Worm (Caenorhabditis elegans) whole organism, early embryonic: ENCODE data around the gene hbl-1.

Experiments
- B0310.2 ChIP-seq: sonication (generic microtip); optimal IDR thresholded peaks from 2 replicates; lab custom pipeline; 2016; ENCODE audit warnings: mild to moderate bottlenecking, missing genetic modification characterization, missing compliant biosample characterization
- F13C5.2 ChIP-seq: sonication (generic microtip); optimal IDR thresholded peaks from 2 replicates; lab custom pipeline; 2017; ENCODE audit warnings: mild to moderate bottlenecking, missing genetic modification characterization, inconsistent platforms, missing compliant biosample characterization
- aly-1 ChIP-seq: sonication (generic microtip); optimal IDR thresholded peaks from 2 replicates; lab custom pipeline; 2016; ENCODE audit warnings: missing genetic modification characterization, missing compliant biosample characterization
- ama-1 ChIP-seq: fragments of 150-350 bp; optimal IDR thresholded peaks from 2 replicates; lab custom pipeline; 2014
- ceh-13 ChIP-seq: fragments of 200-800 bp; sonication (Bioruptor generic); optimal IDR thresholded peaks from 2 replicates; lab custom pipeline; 2018; ENCODE audit warnings: mild to moderate bottlenecking, missing genetic modification characterization, missing compliant biosample characterization
- ceh-36 ChIP-seq: sonication (generic microtip); optimal IDR thresholded peaks from 2 replicates; lab custom pipeline; 2016; ENCODE audit warnings: missing genetic modification characterization, inconsistent platforms, missing compliant biosample characterization
- ets-7 ChIP-seq: sonication (generic microtip); optimal IDR thresholded peaks from 2 replicates; lab custom pipeline; 2016; ENCODE audit warnings: missing genotype, missing genetic modification characterization, missing compliant biosample characterization
- flt-1 ChIP-seq: fragments of 200-800 bp; sonication (Bioruptor generic); IDR thresholded peaks from 2 replicates; pipeline ENCODE4 v1.3.6; 2022; ENCODE audit warnings: missing genetic modification characterization, missing compliant biosample characterization
- hmbx-1 ChIP-seq: sonication (generic microtip); optimal IDR thresholded peaks from 2 replicates; lab custom pipeline; 2016; ENCODE audit warnings: mild to moderate bottlenecking, missing genetic modification characterization, missing compliant biosample characterization
- hmg-4 ChIP-seq: fragments of 200-800 bp; sonication (Bioruptor generic); optimal IDR thresholded peaks from 2 replicates; lab custom pipeline; 2018; ENCODE audit warnings: mild to moderate bottlenecking, missing genetic modification characterization, missing compliant biosample characterization
- hnd-1 ChIP-seq: sonication (generic microtip); optimal IDR thresholded peaks from 2 replicates; lab custom pipeline; 2016; ENCODE audit warnings: missing genetic modification characterization, missing compliant biosample characterization
- pes-1 ChIP-seq: fragments of 200-800 bp; sonication (Bioruptor generic); IDR thresholded peaks from 2 replicates; pipeline ENCODE4 v1.3.6; 2022; ENCODE audit warnings: missing genetic modification reagents, missing genetic modification characterization, missing compliant biosample characterization
- scrt-1 ChIP-seq: fragments of 200-800 bp; sonication (Bioruptor generic); IDR thresholded peaks from 2 replicates; pipeline ENCODE4 v1.3.6; 2022; ENCODE audit warnings: missing genetic modification characterization, missing compliant biosample characterization
- sea-1 ChIP-seq: fragments of 200-800 bp; sonication (Bioruptor generic); conservative IDR thresholded peaks from 2 replicates; pipeline ENCODE4 v1.3.6; 2022; ENCODE audit warnings: missing genetic modification characterization, missing compliant biosample characterization
- tbx-11 ChIP-seq: fragments of 200-800 bp; sonication (Bioruptor generic); IDR thresholded peaks from 2 replicates; pipeline ENCODE4 v1.3.6; 2022; ENCODE audit warnings: missing genetic modification characterization, missing compliant biosample characterization
- tbx-37 ChIP-seq: fragments of 200-800 bp; sonication (Bioruptor generic); conservative IDR thresholded peaks from 2 replicates; pipeline ENCODE4 v1.3.6; 2022; ENCODE audit warnings: missing genetic modification reagents, missing genetic modification characterization, missing compliant biosample characterization
- tra-4 ChIP-seq: sonication (generic microtip); optimal IDR thresholded peaks from 2 replicates; lab custom pipeline; 2017; ENCODE audit warnings: missing genetic modification characterization, missing compliant biosample characterization

Gene hbl-1

DNA sequence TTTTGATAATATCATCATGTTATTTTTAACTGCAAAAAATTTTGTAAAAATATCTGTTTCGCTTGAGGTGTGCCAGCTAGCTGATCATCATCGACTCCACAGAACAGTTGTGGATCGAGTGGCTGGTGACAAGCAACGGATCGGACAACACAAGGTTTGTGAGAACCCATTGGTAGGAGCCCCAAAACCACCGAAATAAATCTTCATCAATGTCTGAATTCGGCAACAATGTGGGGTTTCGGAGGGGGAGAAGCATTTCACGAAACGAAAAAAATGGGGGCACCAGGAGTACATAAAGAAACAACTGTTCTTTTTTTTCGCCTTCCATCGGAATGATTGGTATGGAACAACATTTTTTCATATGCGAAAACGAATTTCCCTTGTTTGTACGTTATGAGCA is 6.6 kb upstream of the hbl-1 start:
- TF ChIP-seq ceh-36 (tag; lab: Kevin White, UChicago): no peak
- TF ChIP-seq tra-4: no peak
- no peak for TF ChIP-seq flt-1
- TF ChIP-seq tbx-37 (GFP tag; lab: Robert Waterston, UW): no peak
- TF ChIP-seq aly-1 (tag; lab: Kevin White, UChicago): no peak
- TF ChIP-seq scrt-1 (GFP tag; lab: Robert Waterston, UW): no peak
- TF ChIP-seq hmg-4 (GFP tag; lab: Kevin White, UChicago): no peak
- TF ChIP-seq sea-1 (GFP tag; lab: Robert Waterston, UW): no peak
- no peak for TF ChIP-seq hmbx-1
- no peak for TF ChIP-seq F13C5.2 (tag; lab: Kevin White, UChicago)
- TF ChIP-seq B0310.2 (tag; lab: Kevin White, UChicago): no peak
- no peak for TF ChIP-seq tbx-11
- TF ChIP-seq pes-1: no peak
- no peak for TF ChIP-seq ceh-13 (GFP tag; lab: Kevin White, UChicago)
- no peak for TF ChIP-seq ama-1 (lab: Kevin White, UChicago)
- no peak for TF ChIP-seq hnd-1
- TF ChIP-seq ets-7: no peak

DNA sequence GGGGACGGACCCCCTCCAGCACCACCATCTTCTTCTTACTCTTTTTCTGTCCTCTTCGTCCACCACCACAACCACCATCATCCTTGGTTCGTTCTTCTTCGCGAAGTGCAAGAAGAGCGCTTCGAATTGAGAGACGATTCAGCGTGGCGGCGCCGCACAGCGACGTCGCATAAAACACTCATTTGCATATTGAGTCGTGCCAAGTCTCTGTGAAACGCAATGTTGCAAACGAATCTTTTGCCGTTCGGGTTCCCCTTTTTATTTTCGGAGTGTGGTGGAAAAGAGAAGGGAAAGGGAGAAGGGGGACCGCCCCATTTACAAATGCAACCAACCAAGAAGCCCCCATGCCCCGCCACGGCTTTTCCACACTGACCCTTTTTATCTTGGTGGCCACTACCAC is 5.6 kb upstream of the hbl-1 start:
- TF ChIP-seq hmg-4 (GFP tag; lab: Kevin White, UChicago): peak; percentile 75
- TF ChIP-seq hnd-1: no peak
- no peak for TF ChIP-seq ama-1 (lab: Kevin White, UChicago)
- no peak for TF ChIP-seq tbx-37 (GFP tag; lab: Robert Waterston, UW)
- no peak for TF ChIP-seq tra-4
- TF ChIP-seq flt-1: 0 out of 2 replicates have a peak, but pooled peaks have one; percentile 7
- no peak for TF ChIP-seq ets-7
- TF ChIP-seq scrt-1 (GFP tag; lab: Robert Waterston, UW): no peak
- TF ChIP-seq aly-1 (tag; lab: Kevin White, UChicago): peak; percentile 23
- TF ChIP-seq F13C5.2 (tag; lab: Kevin White, UChicago): peak; percentile 55
- TF ChIP-seq ceh-13 (GFP tag; lab: Kevin White, UChicago): no peak
- peak; percentile 1 for TF ChIP-seq B0310.2 (tag; lab: Kevin White, UChicago)
- no peak for TF ChIP-seq pes-1
- TF ChIP-seq tbx-11: no peak
- no peak for TF ChIP-seq hmbx-1
- TF ChIP-seq sea-1 (GFP tag; lab: Robert Waterston, UW): no peak
- TF ChIP-seq ceh-36 (tag; lab: Kevin White, UChicago): no peak

DNA sequence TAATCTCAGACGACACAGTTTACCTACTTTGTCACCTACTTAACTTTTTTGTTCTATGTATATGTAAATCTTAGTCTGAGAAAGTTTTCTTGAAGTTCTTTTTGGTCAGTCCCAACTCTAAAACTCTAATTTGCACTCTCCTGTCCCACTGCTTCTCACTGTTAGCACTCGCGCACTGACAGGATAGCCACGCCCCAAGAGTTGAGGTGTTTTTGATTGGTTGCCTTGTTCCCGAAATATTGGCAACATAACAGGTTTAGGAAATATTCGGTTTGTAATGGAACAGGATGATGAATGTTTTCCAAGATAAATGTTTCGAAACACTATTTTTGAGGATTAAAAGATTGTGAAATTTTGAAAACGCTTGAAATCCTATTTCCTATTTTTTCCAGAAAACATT is 4.9 kb upstream of the hbl-1 start:
- no peak for TF ChIP-seq scrt-1 (GFP tag; lab: Robert Waterston, UW)

DNA sequence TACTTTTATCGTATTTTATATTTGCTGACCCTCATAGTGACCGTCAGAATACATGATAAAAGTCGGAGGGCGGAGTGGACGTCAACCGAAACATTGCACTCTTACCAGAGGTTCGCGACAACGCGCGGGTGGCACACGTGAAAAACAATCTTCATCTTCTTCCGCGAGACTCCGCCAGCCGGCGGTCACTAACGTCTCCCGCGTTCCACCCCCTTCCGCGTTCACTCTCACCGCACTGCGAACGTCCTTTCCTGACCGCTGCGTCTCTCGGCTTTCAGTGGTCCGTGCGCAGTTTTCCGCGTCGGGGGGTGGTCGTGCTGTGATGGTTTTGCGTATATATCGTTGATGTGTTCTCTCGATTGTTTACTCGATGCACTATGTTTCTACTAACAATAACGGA is 3.8 kb upstream of the hbl-1 start:
- TF ChIP-seq F13C5.2 (tag; lab: Kevin White, UChicago) (peak; percentile 29), ets-7 (no peak), hmg-4 (GFP tag; lab: Kevin White, UChicago) (peak; percentile 86), flt-1 (0 out of 2 replicates have a peak, but pooled peaks have one; percentile 34), sea-1 (GFP tag; lab: Robert Waterston, UW) (0 out of 2 replicates have a peak, but pooled peaks have one; percentile 16), ceh-13 (GFP tag; lab: Kevin White, UChicago) (no peak), hnd-1 (no peak), scrt-1 (GFP tag; lab: Robert Waterston, UW) (0 out of 2 replicates have a peak, but pooled peaks have one; percentile 19)

DNA sequence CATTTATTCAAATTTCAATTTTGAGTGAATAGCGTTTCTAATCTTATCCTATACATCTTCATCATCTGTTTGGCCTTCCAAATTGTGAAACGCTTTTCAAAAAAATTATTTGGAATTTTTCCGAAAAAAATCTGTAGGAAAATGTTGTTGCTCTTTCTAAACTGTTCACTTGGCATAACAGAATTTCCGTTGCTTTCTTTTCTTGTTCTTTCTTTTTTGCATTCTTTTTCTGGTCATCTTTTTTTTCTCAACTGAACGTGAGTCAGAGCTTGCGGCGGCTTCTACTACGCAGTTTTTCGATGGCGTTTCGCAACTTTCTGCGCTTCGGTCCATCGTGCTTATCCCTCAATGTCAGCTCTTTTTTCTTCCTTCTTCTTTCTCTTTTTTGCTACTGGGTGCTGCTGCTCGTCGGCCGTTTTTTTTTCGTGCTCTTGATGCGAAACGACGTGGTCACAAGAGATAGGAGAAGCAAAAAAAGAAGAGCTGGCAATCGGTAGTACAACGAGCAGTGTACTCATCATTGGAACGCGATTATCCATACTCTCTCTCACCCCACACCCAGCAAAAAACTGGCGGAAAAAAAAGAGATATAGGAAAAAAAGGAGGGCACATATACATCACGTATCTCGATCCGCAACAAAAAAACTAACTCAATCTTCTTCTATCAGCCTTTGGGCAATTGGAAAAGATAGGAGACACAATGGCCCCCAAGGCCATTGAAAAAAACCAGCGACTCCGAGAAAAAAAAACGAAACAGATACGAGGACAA is 2.1 kb upstream of the hbl-1 start:
- TF ChIP-seq pes-1: 0 out of 2 replicates have a peak, but pooled peaks have one; percentile 26
- no peak for TF ChIP-seq tbx-11
- no peak for TF ChIP-seq flt-1

DNA sequence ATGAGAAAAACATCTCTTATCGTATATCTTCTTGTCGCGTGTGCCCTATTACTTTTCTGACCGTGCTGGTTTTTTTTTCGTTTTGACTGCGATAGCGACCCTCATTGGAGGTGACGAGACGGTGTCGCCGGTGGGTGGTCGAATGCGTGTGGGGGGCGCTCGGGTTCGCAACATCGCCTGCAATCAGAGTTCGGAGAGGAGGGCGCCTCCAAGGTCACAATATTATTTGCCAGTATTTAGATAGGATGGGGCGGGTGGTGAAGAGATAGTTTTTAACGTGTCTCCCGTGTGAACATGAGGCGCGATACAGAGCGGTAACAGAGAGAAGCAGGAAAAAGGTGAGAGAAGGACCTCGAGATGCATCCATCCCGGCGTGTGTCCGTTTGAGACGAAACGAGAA is 1.1 kb upstream of the hbl-1 start:
- no peak for TF ChIP-seq flt-1
- TF ChIP-seq tbx-11: no peak
- peak; percentile 65 for TF ChIP-seq hmg-4 (GFP tag; lab: Kevin White, UChicago)
- no peak for TF ChIP-seq tra-4
- TF ChIP-seq pes-1: no peak
- TF ChIP-seq hmbx-1: no peak
- no peak for TF ChIP-seq B0310.2 (tag; lab: Kevin White, UChicago)

DNA sequence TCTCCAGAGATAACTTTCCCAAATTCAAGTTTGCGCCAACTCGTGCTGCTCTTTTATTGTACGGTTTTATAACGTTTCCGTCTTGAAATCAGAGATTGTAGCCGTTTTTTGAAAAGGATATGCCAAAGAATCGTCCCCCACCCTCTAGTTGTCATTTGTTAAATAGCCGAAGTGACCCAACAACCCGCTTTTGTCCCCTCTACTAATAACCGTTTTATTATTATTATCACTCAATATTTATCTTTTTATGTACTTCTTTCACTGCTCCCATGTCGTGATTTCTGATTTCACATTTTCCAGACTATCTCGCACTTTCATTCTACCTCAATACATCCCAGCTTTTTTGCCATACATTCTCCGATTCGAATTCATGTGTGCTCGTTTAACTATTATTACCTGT is 5.0 kb downstream of the hbl-1 start:
- TF ChIP-seq ets-7: no peak
- TF ChIP-seq ama-1 (lab: Kevin White, UChicago): peak; percentile 76

DNA sequence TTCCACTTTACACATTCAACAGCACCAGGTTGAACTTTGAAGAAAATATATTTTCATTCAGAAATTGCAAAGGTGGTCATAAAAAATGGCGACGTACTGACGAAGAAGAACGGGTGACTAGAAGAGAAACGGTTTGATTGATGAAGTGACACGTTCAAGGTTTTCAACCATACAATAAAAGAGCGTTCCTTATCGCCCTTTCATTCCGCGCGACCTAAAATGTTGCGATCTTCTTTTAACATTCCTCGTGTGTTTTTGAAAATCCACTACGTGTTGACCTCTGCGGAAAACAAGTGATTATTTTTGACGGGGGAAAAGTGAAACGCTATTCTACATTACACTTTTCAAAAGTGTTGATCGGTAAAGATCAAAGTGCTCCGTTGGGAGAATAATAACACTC is 6.1 kb downstream of the hbl-1 start:
- no peak for TF ChIP-seq scrt-1 (GFP tag; lab: Robert Waterston, UW)
- no peak for TF ChIP-seq hmbx-1
- no peak for TF ChIP-seq ceh-13 (GFP tag; lab: Kevin White, UChicago)
- no peak for TF ChIP-seq sea-1 (GFP tag; lab: Robert Waterston, UW)

DNA sequence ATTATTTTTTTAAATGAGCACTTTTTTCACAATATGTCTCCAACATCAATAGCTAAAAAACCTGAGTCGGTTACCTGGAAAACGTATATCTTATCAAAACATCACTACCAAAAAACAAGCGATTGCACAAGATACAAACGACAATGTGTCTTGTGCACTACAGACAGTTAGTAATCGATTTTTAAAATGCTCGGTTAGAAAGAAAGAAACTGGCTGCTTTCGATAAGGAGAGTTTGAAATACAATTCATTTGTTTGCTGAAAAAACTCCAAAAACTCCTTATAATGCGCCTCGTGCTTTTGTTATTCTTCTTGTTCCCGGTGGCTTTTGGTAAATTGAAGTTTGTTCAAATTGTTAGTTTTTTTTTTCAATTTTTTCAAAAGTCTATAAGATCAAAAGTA is 7.2 kb downstream of the hbl-1 start, which contains the start of gene acp-5:
Gene acp-5, plus strand, starts transcription at position 261 of the 400 bp plus-strand sequence.
- no peak for TF ChIP-seq tra-4
- no peak for TF ChIP-seq flt-1
- no peak for TF ChIP-seq pes-1
- no peak for TF ChIP-seq B0310.2 (tag; lab: Kevin White, UChicago)
- TF ChIP-seq hmbx-1: no peak
- TF ChIP-seq tbx-11: no peak
- no peak for TF ChIP-seq tbx-37 (GFP tag; lab: Robert Waterston, UW)
- no peak for TF ChIP-seq F13C5.2 (tag; lab: Kevin White, UChicago)
- TF ChIP-seq ceh-13 (GFP tag; lab: Kevin White, UChicago): no peak
